Worm (Caenorhabditis elegans) whole organism, late embryonic: ENCODE results near the gene skp-1.

Source experiments
- C08G9.2 ChIP-seq: sonication (generic microtip); optimal IDR thresholded peaks from 2 replicates; lab custom pipeline; 2016; ENCODE audit warnings: mild to moderate bottlenecking, missing genetic modification characterization, moderate library complexity, missing compliant biosample characterization
- F13H6.1 ChIP-seq: sonication (generic microtip); optimal IDR thresholded peaks from 2 replicates; lab custom pipeline; 2016; ENCODE audit warnings: missing genetic modification characterization, missing compliant biosample characterization
- K02D7.2 ChIP-seq: sonication (generic microtip); optimal IDR thresholded peaks from 2 replicates; lab custom pipeline; 2017; ENCODE audit warnings: mild to moderate bottlenecking, missing genetic modification characterization, missing compliant biosample characterization
- T23F11.4 ChIP-seq: fragments of 200-800 bp; sonication (Bioruptor generic); optimal IDR thresholded peaks from 2 replicates; lab custom pipeline; 2018; ENCODE audit warnings: mild to moderate bottlenecking, missing genetic modification characterization, missing compliant biosample characterization
- Y22D7AL.16 ChIP-seq: sonication (generic microtip); optimal IDR thresholded peaks from 2 replicates; lab custom pipeline; 2016; ENCODE audit warnings: missing genetic modification characterization, missing compliant biosample characterization
- ahr-1 ChIP-seq: sonication (generic microtip); optimal IDR thresholded peaks from 2 replicates; lab custom pipeline; 2016; ENCODE audit warnings: missing genetic modification characterization, missing compliant biosample characterization
- ama-1 ChIP-seq: fragments of 150-350 bp; optimal IDR thresholded peaks from 2 replicates; lab custom pipeline; 2014
- ceh-14 ChIP-seq: sonication (generic microtip); optimal IDR thresholded peaks from 2 replicates; lab custom pipeline; 2016; ENCODE audit warnings: missing genotype, missing genetic modification characterization, missing compliant biosample characterization
- ceh-18 ChIP-seq: sonication (generic microtip); optimal IDR thresholded peaks from 2 replicates; lab custom pipeline; 2016; ENCODE audit warnings: missing genetic modification characterization, missing compliant biosample characterization
- ceh-2 ChIP-seq: sonication (generic microtip); optimal IDR thresholded peaks from 2 replicates; lab custom pipeline; 2016; ENCODE audit warnings: missing genotype, missing genetic modification characterization, missing compliant biosample characterization
- ceh-22 ChIP-seq: sonication (generic microtip); optimal IDR thresholded peaks from 2 replicates; lab custom pipeline; 2017; ENCODE audit warnings: missing biosample characterization, missing genetic modification characterization
- ceh-24 ChIP-seq: sonication (generic microtip); optimal IDR thresholded peaks from 2 replicates; lab custom pipeline; 2016; ENCODE audit warnings: mild to moderate bottlenecking, missing genetic modification characterization, missing compliant biosample characterization
- ceh-30 ChIP-seq: fragments of 150-350 bp; optimal IDR thresholded peaks from 2 replicates; lab custom pipeline; 2014; ENCODE audit warnings: missing biosample characterization, missing genetic modification characterization
- ceh-31 ChIP-seq: sonication (generic microtip); optimal IDR thresholded peaks from 2 replicates; lab custom pipeline; 2016; ENCODE audit warnings: missing genetic modification characterization, missing compliant biosample characterization
- ceh-45 ChIP-seq: fragments of 200-800 bp; sonication (Bioruptor generic); IDR thresholded peaks from 2 replicates; pipeline ENCODE4 v1.3.6; 2022; ENCODE audit warnings: missing genetic modification reagents, missing genetic modification characterization, missing compliant biosample characterization
- ceh-48 ChIP-seq: sonication (generic microtip); optimal IDR thresholded peaks from 2 replicates; lab custom pipeline; 2016; ENCODE audit warnings: missing genetic modification characterization, inconsistent platforms, missing compliant biosample characterization
- ceh-6 ChIP-seq: fragments of 200-800 bp; sonication (Bioruptor generic); optimal IDR thresholded peaks from 2 replicates; lab custom pipeline; 2018; ENCODE audit warnings: mild to moderate bottlenecking, missing genetic modification characterization, missing compliant biosample characterization
- ceh-9 ChIP-seq: sonication (generic microtip); optimal IDR thresholded peaks from 2 replicates; lab custom pipeline; 2016; ENCODE audit warnings: mild to moderate bottlenecking, missing genetic modification characterization, inconsistent platforms, missing compliant biosample characterization
- che-1 ChIP-seq: sonication (generic microtip); optimal IDR thresholded peaks from 2 replicates; lab custom pipeline; 2016; ENCODE audit warnings: mild to moderate bottlenecking, missing genetic modification characterization, missing compliant biosample characterization
- dve-1 ChIP-seq: sonication (generic microtip); optimal IDR thresholded peaks from 2 replicates; lab custom pipeline; 2017; ENCODE audit warnings: antibody characterized with exemption, mild to moderate bottlenecking, missing genetic modification characterization, missing compliant biosample characterization
- elt-2 ChIP-seq: sonication (generic microtip); optimal IDR thresholded peaks from 2 replicates; lab custom pipeline; 2016; ENCODE audit warnings: missing genetic modification reagents, missing genetic modification characterization, missing compliant biosample characterization
- elt-4 ChIP-seq: sonication (generic microtip); optimal IDR thresholded peaks from 2 replicates; lab custom pipeline; 2016; ENCODE audit warnings: missing genetic modification characterization, missing compliant biosample characterization
- ets-4 ChIP-seq: sonication (generic microtip); optimal IDR thresholded peaks from 2 replicates; lab custom pipeline; 2016; ENCODE audit warnings: missing genetic modification characterization, missing compliant biosample characterization
- eyg-1 ChIP-seq: sonication (generic microtip); optimal IDR thresholded peaks from 2 replicates; lab custom pipeline; 2016; ENCODE audit warnings: missing genotype, missing genetic modification characterization, missing compliant biosample characterization
- fax-1 ChIP-seq: sonication (generic microtip); optimal IDR thresholded peaks from 2 replicates; lab custom pipeline; 2016; ENCODE audit warnings: missing genotype, missing genetic modification characterization, missing compliant biosample characterization
- fkh-10 ChIP-seq: fragments of 150-350 bp; optimal IDR thresholded peaks from 2 replicates; lab custom pipeline; 2014; ENCODE audit warnings: missing biosample characterization, missing genetic modification reagents, missing genetic modification characterization
- fkh-6 ChIP-seq: sonication (generic microtip); optimal IDR thresholded peaks from 2 replicates; lab custom pipeline; 2016; ENCODE audit warnings: missing genetic modification characterization, missing compliant biosample characterization
- hlh-13 ChIP-seq: fragments of 200-800 bp; sonication (Bioruptor generic); optimal IDR thresholded peaks from 2 replicates; lab custom pipeline; 2018; ENCODE audit warnings: mild to moderate bottlenecking, missing genetic modification characterization, missing compliant biosample characterization
- hlh-15 ChIP-seq: sonication (generic microtip); optimal IDR thresholded peaks from 2 replicates; lab custom pipeline; 2016; ENCODE audit warnings: missing genetic modification characterization, missing compliant biosample characterization
- hlh-30 ChIP-seq: sonication (generic microtip); optimal IDR thresholded peaks from 2 replicates; lab custom pipeline; 2017; ENCODE audit warnings: antibody characterized with exemption, missing genetic modification characterization, missing compliant biosample characterization; ENCODE audit not compliant: insufficient read depth
- lim-6 ChIP-seq: sonication (generic microtip); optimal IDR thresholded peaks from 2 replicates; lab custom pipeline; 2016; ENCODE audit warnings: missing genetic modification characterization, missing compliant biosample characterization
- lin-11 ChIP-seq: fragments of 200-800 bp; sonication (Bioruptor generic); optimal IDR thresholded peaks from 2 replicates; lab custom pipeline; 2018; ENCODE audit warnings: mild to moderate bottlenecking, missing genetic modification characterization, missing compliant biosample characterization
- mec-3 ChIP-seq: sonication (generic microtip); optimal IDR thresholded peaks from 2 replicates; lab custom pipeline; 2016; ENCODE audit warnings: borderline replicate concordance, missing genetic modification characterization, missing compliant biosample characterization
- nhr-232 ChIP-seq: sonication (generic microtip); optimal IDR thresholded peaks from 2 replicates; lab custom pipeline; 2016; ENCODE audit warnings: missing genetic modification characterization, missing compliant biosample characterization
- npax-4 ChIP-seq: sonication (generic microtip); optimal IDR thresholded peaks from 2 replicates; lab custom pipeline; 2016; ENCODE audit warnings: missing genetic modification characterization, missing compliant biosample characterization
- pag-3 ChIP-seq: sonication (generic microtip); optimal IDR thresholded peaks from 2 replicates; lab custom pipeline; 2016; ENCODE audit warnings: missing compliant biosample characterization, missing genetic modification characterization, borderline replicate concordance
- pat-9 ChIP-seq: fragments of 200-800 bp; sonication (Bioruptor generic); optimal IDR thresholded peaks from 2 replicates; lab custom pipeline; 2018; ENCODE audit warnings: mild to moderate bottlenecking, missing genetic modification characterization, moderate library complexity, missing compliant biosample characterization
- pax-1 ChIP-seq: fragments of 150-350 bp; optimal IDR thresholded peaks from 2 replicates; lab custom pipeline; 2014; ENCODE audit warnings: missing biosample characterization, missing genetic modification characterization
- pha-2 ChIP-seq: sonication (generic microtip); optimal IDR thresholded peaks from 2 replicates; lab custom pipeline; 2017; ENCODE audit warnings: mild to moderate bottlenecking, missing genetic modification characterization, missing compliant biosample characterization
- pqm-1 ChIP-seq: sonication (generic microtip); optimal IDR thresholded peaks from 2 replicates; lab custom pipeline; 2016; ENCODE audit warnings: missing genetic modification characterization, missing compliant biosample characterization
- rnt-1 ChIP-seq: sonication (generic microtip); optimal IDR thresholded peaks from 2 replicates; lab custom pipeline; 2016; ENCODE audit warnings: missing genetic modification characterization, missing compliant biosample characterization
- sdc-2 ChIP-seq: sonication (generic microtip); optimal IDR thresholded peaks from 2 replicates; lab custom pipeline; 2016; ENCODE audit warnings: missing genotype, missing genetic modification characterization, missing compliant biosample characterization
- sox-2 ChIP-seq: fragments of 200-800 bp; sonication (Bioruptor generic); IDR thresholded peaks from 2 replicates; pipeline ENCODE4 v1.3.6; 2022; ENCODE audit warnings: missing genetic modification reagents, missing genetic modification characterization, missing compliant biosample characterization
- sox-4 ChIP-seq: sonication (generic microtip); optimal IDR thresholded peaks from 2 replicates; lab custom pipeline; 2017; ENCODE audit warnings: mild to moderate bottlenecking, missing genetic modification characterization, inconsistent platforms, missing compliant biosample characterization
- syd-9 ChIP-seq: sonication (generic microtip); optimal IDR thresholded peaks from 2 replicates; lab custom pipeline; 2016; ENCODE audit warnings: mild to moderate bottlenecking, missing genetic modification characterization, moderate library complexity, missing compliant biosample characterization
- tbx-2 ChIP-seq: sonication (generic microtip); optimal IDR thresholded peaks from 2 replicates; lab custom pipeline; 2016; ENCODE audit warnings: missing genetic modification characterization, missing compliant biosample characterization
- tbx-7 ChIP-seq: sonication (generic microtip); optimal IDR thresholded peaks from 2 replicates; lab custom pipeline; 2016; ENCODE audit warnings: missing genotype, missing genetic modification characterization, missing compliant biosample characterization
- ttx-3 ChIP-seq: sonication (generic microtip); optimal IDR thresholded peaks from 2 replicates; lab custom pipeline; 2016; ENCODE audit warnings: missing genetic modification reagents, missing genetic modification characterization, missing compliant biosample characterization
- unc-3 ChIP-seq, 2 experiments: fragments of 200-800 bp in 1 of 2; sonication (Bioruptor generic) in 1 of 2; sonication (generic microtip) in 1 of 2; conservative IDR thresholded peaks in 1 of 2; optimal IDR thresholded peaks in 1 of 2; 2 replicates each; pipeline versions ENCODE4 v1.3.6 to Lab custom; 2016 to 2022; ENCODE audit warnings: missing compliant biosample characterization in 2 of 2, missing genetic modification characterization in 2 of 2, missing genetic modification reagents in 1 of 2
- unc-42 ChIP-seq: sonication (generic microtip); optimal IDR thresholded peaks from 2 replicates; lab custom pipeline; 2016; ENCODE audit warnings: missing genotype, missing genetic modification characterization, missing compliant biosample characterization
- unc-55 ChIP-seq: sonication (generic microtip); optimal IDR thresholded peaks from 2 replicates; lab custom pipeline; 2017; ENCODE audit warnings: missing biosample characterization, missing genetic modification reagents, missing genetic modification characterization
- unc-86 ChIP-seq: sonication (generic microtip); optimal IDR thresholded peaks from 2 replicates; lab custom pipeline; 2016; ENCODE audit warnings: missing genetic modification characterization, missing compliant biosample characterization
- zip-5 ChIP-seq: sonication (generic microtip); optimal IDR thresholded peaks from 2 replicates; lab custom pipeline; 2016; ENCODE audit warnings: missing genetic modification characterization, missing compliant biosample characterization
- ztf-16 ChIP-seq: sonication (generic microtip); optimal IDR thresholded peaks from 2 replicates; lab custom pipeline; 2017; ENCODE audit warnings: missing genetic modification characterization, missing compliant biosample characterization

Gene skp-1

DNA sequence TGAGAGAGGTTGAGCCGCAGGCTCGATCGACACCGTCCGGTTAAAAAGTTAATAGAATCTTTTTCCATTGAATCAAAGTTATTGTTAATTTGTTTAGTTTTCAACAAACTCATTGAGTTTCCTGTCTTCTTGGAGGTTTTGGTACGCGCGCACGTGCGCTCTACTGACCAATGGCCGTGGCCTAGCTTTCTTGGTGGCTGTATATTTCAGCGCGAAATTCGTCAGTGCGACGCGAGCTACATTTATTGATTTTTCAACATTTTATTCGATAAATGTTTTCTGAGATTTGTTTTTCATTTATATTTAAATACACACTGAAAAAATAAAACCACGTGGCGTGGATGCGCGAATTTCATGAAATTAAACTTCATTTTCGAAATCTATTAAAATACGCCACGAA is 1.1 kb upstream of the skp-1 start, which contains the start of gene bir-1:
bir-1 (plus strand) TSS at position 312 of the 400 bp plus-strand sequence.
- TF ChIP-seq sox-4 (tag; lab: Kevin White, UChicago) (no peak), hlh-30 (tag; lab: Kevin White, UChicago) (peak; percentile 50), che-1 (tag; lab: Kevin White, UChicago) (no peak), elt-4 (tag; lab: Kevin White, UChicago) (no peak), T23F11.4 (GFP tag; lab: Kevin White, UChicago) (no peak), hlh-13 (no peak), hlh-15 (tag; lab: Kevin White, UChicago) (no peak), unc-86 (no peak), syd-9 (no peak), ceh-24 (tag; lab: Kevin White, UChicago) (no peak), unc-42 (peak; percentile 54), unc-3 (GFP tag; conservative IDR thresholded peaks at IDR 0.05; lab: Robert Waterston, UW) (no peak), unc-3 (tag; optimal IDR thresholded peaks at IDR 0.05; lab: Kevin White, UChicago) (no peak), zip-5 (peak; percentile 48), ceh-31 (tag; lab: Kevin White, UChicago) (peak; percentile 94), ama-1 (lab: Kevin White, UChicago) (no peak), ets-4 (peak; percentile 86), lim-6 (tag; lab: Kevin White, UChicago) (peak; percentile 38), pax-1 (tag; lab: Kevin White, UChicago) (no peak), fkh-6 (peak; percentile 55), C08G9.2 (tag; lab: Kevin White, UChicago) (peak; percentile 89), ttx-3 (tag; lab: Kevin White, UChicago) (no peak), fax-1 (tag; lab: Kevin White, UChicago) (peak; percentile 35), ahr-1 (tag; lab: Kevin White, UChicago) (no peak), ceh-45 (GFP tag; lab: Robert Waterston, UW) (no peak), unc-55 (GFP tag; lab: Kevin White, UChicago) (no peak), K02D7.2 (tag; lab: Kevin White, UChicago) (no peak), nhr-232 (tag; lab: Kevin White, UChicago) (no peak), eyg-1 (tag; lab: Kevin White, UChicago) (no peak), pat-9 (no peak), ztf-16 (tag; lab: Kevin White, UChicago) (no peak), dve-1 (tag; lab: Kevin White, UChicago) (no peak), npax-4 (tag; lab: Kevin White, UChicago) (no peak), tbx-2 (peak; percentile 91), F13H6.1 (tag; lab: Kevin White, UChicago) (no peak), fkh-10 (GFP tag; lab: Kevin White, UChicago) (no peak), ceh-2 (tag; lab: Kevin White, UChicago) (peak; percentile 93), tbx-7 (tag; lab: Kevin White, UChicago) (peak; percentile 73), mec-3 (tag; lab: Kevin White, UChicago) (no peak), pqm-1 (tag; lab: Kevin White, UChicago) (peak; percentile 34), ceh-9 (no peak), lin-11 (tag; lab: Kevin White, UChicago) (no peak), ceh-6 (GFP tag; lab: Kevin White, UChicago) (no peak), ceh-14 (tag; lab: Kevin White, UChicago) (peak; percentile 26), elt-2 (tag; lab: Kevin White, UChicago) (peak; percentile 44), pha-2 (tag; lab: Kevin White, UChicago) (no peak), ceh-22 (tag; lab: Kevin White, UChicago) (no peak), ceh-48 (tag; lab: Kevin White, UChicago) (peak; percentile 95), Y22D7AL.16 (tag; lab: Kevin White, UChicago) (no peak), sdc-2 (tag; lab: Kevin White, UChicago) (no peak), rnt-1 (peak; percentile 59), pag-3 (no peak), ceh-30 (no peak), ceh-18 (tag; lab: Kevin White, UChicago) (peak; percentile 33), sox-2 (GFP tag; lab: Robert Waterston, UW) (no peak)
